Fruit fly (Drosophila melanogaster): ENCODE results near the gene CG6928.

Gene CG6928

dm6 chr3L:12030521-12030920, 27.6 kb downstream of the CG6928 start (continued):
- TF ChIP-seq GATAd (GFP tag; optimal IDR thresholded peaks at IDR 0.05) (no peak), Mio (GFP tag; optimal IDR thresholded peaks at IDR 0.05) (no peak), N (GFP tag; optimal IDR thresholded peaks at IDR 0.05) (no peak), Hnf4 (GFP tag; optimal IDR thresholded peaks at IDR 0.05) (no peak)

DNA sequence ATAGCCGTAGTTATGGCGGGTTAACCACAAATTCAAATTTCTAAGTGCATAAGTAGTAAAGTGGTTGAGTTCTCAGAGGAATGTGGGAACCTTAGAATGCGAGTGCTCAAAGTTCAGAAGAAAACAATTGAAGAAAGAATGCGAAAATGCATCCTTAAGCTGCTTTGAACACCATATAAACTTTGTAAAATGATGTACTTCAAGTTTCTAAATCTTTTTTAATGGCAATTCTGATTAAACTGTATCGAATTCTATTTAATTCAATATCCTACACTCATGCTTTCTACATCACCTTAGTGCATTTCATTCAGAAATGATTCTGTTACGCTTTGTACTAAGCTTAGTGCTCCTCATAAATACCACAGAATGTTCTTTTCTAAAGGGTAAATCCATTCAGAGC, 29.3 kb downstream of the CG6928 start, which contains the start of gene CG43993:
CG43993 (plus strand) TSS at position 301 of the 400 bp plus-strand sequence.
- TF ChIP-seq Jra (GFP tag; optimal IDR thresholded peaks at IDR 0.05) (no peak), jim (GFP tag; optimal IDR thresholded peaks at IDR 0.05) (no peak), Sp1 (GFP tag; optimal IDR thresholded peaks at IDR 0.05) (no peak), OdsH (GFP tag; optimal IDR thresholded peaks at IDR 0.05) (no peak), psq (GFP tag; optimal IDR thresholded peaks at IDR 0.05) (no peak), rgr (GFP tag; optimal IDR thresholded peaks at IDR 0.05) (no peak), Abd-B (GFP tag; optimal IDR thresholded peaks at IDR 0.05) (no peak), usp (GFP tag; optimal IDR thresholded peaks at IDR 0.05) (no peak)

- no peak for TF ChIP-seq lola (GFP tag; optimal IDR thresholded peaks at IDR 0.05)
- no peak for TF ChIP-seq Jra (GFP tag; optimal IDR thresholded peaks at IDR 0.05)
- no peak for TF ChIP-seq rgr (GFP tag; optimal IDR thresholded peaks at IDR 0.05)
- TF ChIP-seq woc (GFP tag; optimal IDR thresholded peaks at IDR 0.05), result no peak
- no peak for TF ChIP-seq sv (GFP tag; optimal IDR thresholded peaks at IDR 0.05)
Measured at dm6 chr3L:12036658-12037057, 33.7 kb downstream of the CG6928 start.

DNA sequence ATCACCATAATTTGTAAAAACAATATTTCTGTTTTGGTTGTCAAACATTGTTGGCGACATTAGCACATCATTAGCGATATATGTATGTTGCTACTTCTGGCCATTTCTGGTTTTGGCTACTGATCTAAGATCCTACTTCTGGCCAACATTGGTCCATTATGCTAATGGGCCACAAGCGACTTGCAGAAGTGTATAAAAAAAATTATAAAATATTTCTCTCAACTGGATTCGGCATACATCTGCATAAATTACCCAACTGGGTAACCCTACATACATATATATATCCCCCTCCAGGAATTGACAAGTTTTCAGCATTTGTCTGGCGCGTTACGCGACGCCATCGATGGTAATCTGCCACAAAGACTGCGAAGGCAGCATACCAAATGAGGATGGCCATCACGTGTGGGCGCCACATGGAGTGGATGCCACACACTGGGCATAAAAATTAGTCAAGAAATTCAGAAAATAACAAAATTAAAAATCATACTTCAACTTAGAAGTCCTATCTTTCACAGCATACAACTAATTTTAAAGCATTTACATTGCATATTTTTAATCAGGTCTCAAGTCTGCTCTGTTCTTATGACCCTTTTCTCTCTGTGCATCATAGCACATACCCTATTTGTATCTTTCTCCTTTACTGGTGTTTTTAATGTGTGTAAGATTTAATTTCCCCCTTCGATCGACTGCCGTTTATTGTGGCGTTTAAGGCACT, 34.7 kb downstream of the CG6928 start:
- peak; percentile 14 for TF ChIP-seq sv (GFP tag; optimal IDR thresholded peaks at IDR 0.05)
- TF ChIP-seq Vsx2 (GFP tag; optimal IDR thresholded peaks at IDR 0.05; ENCODE audit: partially characterized antibody), result no peak

DNA sequence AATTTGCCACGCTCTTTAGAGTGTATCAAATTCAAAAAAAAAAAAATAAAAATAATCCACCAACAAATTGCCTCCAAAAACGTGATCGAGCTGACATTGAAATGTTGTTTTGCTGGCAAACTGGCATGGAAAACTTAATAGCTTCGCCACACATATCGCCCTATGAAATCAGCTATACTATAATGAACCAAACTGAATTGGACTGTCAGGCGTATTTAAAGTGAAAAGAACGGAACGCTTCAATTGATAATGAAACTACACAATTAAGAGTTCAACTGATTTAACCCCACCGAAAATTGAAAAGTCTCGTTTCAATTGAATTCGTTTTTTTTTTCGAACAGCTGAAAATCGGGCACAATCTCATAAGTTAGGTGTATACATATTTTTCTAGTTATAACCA, 36.1 kb downstream of the CG6928 start:
- TF ChIP-seq Rel (GFP tag; optimal IDR thresholded peaks at IDR 0.05) (no peak), Rel (tag; optimal IDR thresholded peaks at IDR 0.05) (no peak)

- peak; percentile 11 for TF ChIP-seq Hr83 (GFP tag; optimal IDR thresholded peaks at IDR 0.05; ENCODE audit: poor library complexity, severe bottlenecking)
- peak; percentile 24 for TF ChIP-seq fru (GFP tag; optimal IDR thresholded peaks at IDR 0.05)
- TF ChIP-seq Vsx2 (GFP tag; optimal IDR thresholded peaks at IDR 0.05; ENCODE audit: partially characterized antibody), result peak; percentile 77
- TF ChIP-seq lola (GFP tag; optimal IDR thresholded peaks at IDR 0.05), result no peak
- no peak for TF ChIP-seq foxo (GFP tag; optimal IDR thresholded peaks at IDR 0.05)
- peak; percentile 64 for TF ChIP-seq psq (GFP tag; optimal IDR thresholded peaks at IDR 0.05)
- no peak for TF ChIP-seq dmrt93B (GFP tag; optimal IDR thresholded peaks at IDR 0.05)
- TF ChIP-seq ey (GFP tag; optimal IDR thresholded peaks at IDR 0.05), result peak; percentile 26
- no peak for TF ChIP-seq GATAd (GFP tag; optimal IDR thresholded peaks at IDR 0.05)
- TF ChIP-seq Mio (GFP tag; optimal IDR thresholded peaks at IDR 0.05), result no peak
- TF ChIP-seq Dif (GFP tag; optimal IDR thresholded peaks at IDR 0.05; ENCODE audit: partially characterized antibody), result peak; percentile 73
- TF ChIP-seq h (GFP tag; optimal IDR thresholded peaks at IDR 0.05), result peak; percentile 5
Measured at dm6 chr3L:12040313-12040924, 37.5 kb downstream of the CG6928 start.

DNA sequence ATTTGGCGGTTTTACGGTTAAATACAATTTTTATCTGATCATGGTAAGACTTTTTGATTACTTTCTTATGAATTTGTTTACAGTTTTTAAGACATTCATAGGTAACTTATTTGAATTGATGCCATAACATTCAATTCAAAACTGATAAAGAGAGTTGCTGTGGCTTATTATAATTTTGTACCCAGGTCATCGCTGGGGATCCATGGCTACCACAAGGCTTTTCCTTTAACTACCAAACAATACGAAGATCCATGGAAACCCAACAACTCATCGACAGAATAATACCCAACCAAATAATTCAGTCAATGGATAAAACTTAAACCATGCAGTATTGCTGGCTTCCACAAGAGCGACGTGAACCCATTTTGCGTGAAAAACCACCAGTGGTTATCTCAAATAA, 39.1 kb downstream of the CG6928 start, which contains the start of gene CG6793:
CG6793 (plus strand) TSS at position 301 of the 400 bp plus-strand sequence.
- TF ChIP-seq Vsx2 (GFP tag; optimal IDR thresholded peaks at IDR 0.05; ENCODE audit: partially characterized antibody) (no peak), Abd-B (GFP tag; optimal IDR thresholded peaks at IDR 0.05) (no peak), Sp1 (GFP tag; optimal IDR thresholded peaks at IDR 0.05) (no peak), tai (GFP tag; optimal IDR thresholded peaks at IDR 0.05) (no peak), Dif (GFP tag; optimal IDR thresholded peaks at IDR 0.05; ENCODE audit: partially characterized antibody) (no peak), Hnf4 (GFP tag; optimal IDR thresholded peaks at IDR 0.05) (no peak), dl (GFP tag; optimal IDR thresholded peaks at IDR 0.05; ENCODE audit: insufficient read depth in 1 of 2, partially characterized antibody in 2 of 2) (no peak), GATAd (GFP tag; optimal IDR thresholded peaks at IDR 0.05) (no peak), br (GFP tag; optimal IDR thresholded peaks at IDR 0.05) (no peak), brk (GFP tag; optimal IDR thresholded peaks at IDR 0.05) (no peak), pan (optimal IDR thresholded peaks at IDR 0.05) (no peak), CG9705 (GFP tag; optimal IDR thresholded peaks at IDR 0.05) (no peak), Hr78 (GFP tag; optimal IDR thresholded peaks at IDR 0.05) (no peak), N (GFP tag; optimal IDR thresholded peaks at IDR 0.05) (no peak)

Measured in whole organism, wandering third instar larva.